Worm (Caenorhabditis elegans) whole organism, L1 larva: ENCODE measurements around the gene lgc-5.

Experiments used
- C16A3.4 ChIP-seq: fragments of 150-350 bp; optimal IDR thresholded peaks from 2 replicates; lab custom pipeline; 2014; ENCODE audit warnings: missing biosample characterization, missing genetic modification characterization
- Y116A8C.19 ChIP-seq: sonication (generic microtip); optimal IDR thresholded peaks from 2 replicates; lab custom pipeline; 2016; ENCODE audit warnings: missing compliant biosample characterization, missing genetic modification characterization, borderline replicate concordance
- aly-2 ChIP-seq: fragments of 150-350 bp; optimal IDR thresholded peaks from 2 replicates; lab custom pipeline; 2014; ENCODE audit warnings: missing biosample characterization, missing genetic modification characterization
- ama-1 ChIP-seq: fragments of 150-350 bp; optimal IDR thresholded peaks from 2 replicates; lab custom pipeline; 2014
- ceh-63 ChIP-seq: fragments of 200-800 bp; sonication (Bioruptor generic); optimal IDR thresholded peaks from 2 replicates; lab custom pipeline; 2018; ENCODE audit warnings: mild to moderate bottlenecking, missing genetic modification characterization, missing compliant biosample characterization
- ceh-82 ChIP-seq, 3 experiments: fragments of 150-350 bp in 1 of 3; sonication (generic microtip) in 2 of 3; optimal IDR thresholded peaks; 2 replicates each; lab custom pipeline; 2014 to 2017; ENCODE audit warnings: missing biosample characterization in 3 of 3, missing genetic modification characterization in 3 of 3
- dpl-1 ChIP-seq, 3 experiments: fragments of 150-350 bp in 2 of 3; sonication (generic microtip) in 1 of 3; optimal IDR thresholded peaks; 2 replicates each; lab custom pipeline; 2014 to 2017; ENCODE audit warnings: missing biosample characterization in 3 of 3, missing genetic modification characterization in 3 of 3, missing genetic modification reagents in 3 of 3
- dsc-1 ChIP-seq: sonication (generic microtip); optimal IDR thresholded peaks from 2 replicates; lab custom pipeline; 2016; ENCODE audit warnings: mild to moderate bottlenecking, missing genetic modification characterization, missing compliant biosample characterization
- efl-3 ChIP-seq: fragments of 200-800 bp; sonication (Bioruptor generic); optimal IDR thresholded peaks from 2 replicates; lab custom pipeline; 2018; ENCODE audit warnings: mild to moderate bottlenecking, missing genetic modification characterization, missing compliant biosample characterization
- egl-13 ChIP-seq: sonication (generic microtip); optimal IDR thresholded peaks from 2 replicates; lab custom pipeline; 2016; ENCODE audit warnings: missing genotype, missing genetic modification reagents, missing genetic modification characterization, missing compliant biosample characterization
- egl-27 ChIP-seq, 2 experiments: fragments of 150-350 bp in 1 of 2; sonication (generic microtip); optimal IDR thresholded peaks; 3 replicates each; lab custom pipeline; 2017 to 2018; ENCODE audit warnings: missing biosample characterization in 2 of 2, missing genetic modification characterization in 2 of 2, missing genetic modification reagents in 2 of 2
- elt-2 ChIP-seq: sonication (generic microtip); optimal IDR thresholded peaks from 2 replicates; lab custom pipeline; 2016; ENCODE audit warnings: missing genetic modification characterization, mild to moderate bottlenecking, inconsistent platforms, missing compliant biosample characterization, missing genetic modification reagents
- elt-3 ChIP-seq, 6 experiments: fragments of 150-350 bp in 1 of 6; sonication (generic microtip); optimal IDR thresholded peaks; 2 replicates each; lab custom pipeline; 2017 to 2018; ENCODE audit warnings: missing biosample characterization in 6 of 6, missing genetic modification characterization in 6 of 6, inconsistent platforms in 1 of 6
- ets-5 ChIP-seq: fragments of 200-800 bp; sonication (Bioruptor generic); IDR thresholded peaks from 2 replicates; pipeline ENCODE4 v1.3.6; 2022; ENCODE audit warnings: missing genetic modification characterization, missing compliant biosample characterization
- fkh-4 ChIP-seq: sonication (generic microtip); optimal IDR thresholded peaks from 2 replicates; lab custom pipeline; 2016; ENCODE audit warnings: missing compliant biosample characterization, missing genetic modification characterization, borderline replicate concordance
- fkh-8 ChIP-seq: sonication (generic microtip); optimal IDR thresholded peaks from 2 replicates; lab custom pipeline; 2016; ENCODE audit warnings: mild to moderate bottlenecking, missing genetic modification characterization, missing compliant biosample characterization
- fos-1 ChIP-seq: fragments of 150-350 bp; optimal IDR thresholded peaks from 2 replicates; lab custom pipeline; 2014; ENCODE audit warnings: missing biosample characterization, missing genetic modification characterization
- grh-1 ChIP-seq: fragments of 200-800 bp; sonication (Bioruptor generic); IDR thresholded peaks from 2 replicates; pipeline ENCODE4 v1.3.6; 2022; ENCODE audit warnings: missing genetic modification reagents, missing genetic modification characterization, missing compliant biosample characterization
- hlh-17 ChIP-seq: fragments of 200-800 bp; sonication (Bioruptor generic); optimal IDR thresholded peaks from 2 replicates; lab custom pipeline; 2018; ENCODE audit warnings: missing genetic modification characterization, mild to moderate bottlenecking, missing compliant biosample characterization, moderate library complexity, borderline replicate concordance
- hlh-4 ChIP-seq: sonication (generic microtip); optimal IDR thresholded peaks from 2 replicates; lab custom pipeline; 2016; ENCODE audit warnings: mild to moderate bottlenecking, missing genetic modification characterization, missing compliant biosample characterization
- irx-1 ChIP-seq: sonication (generic microtip); optimal IDR thresholded peaks from 2 replicates; lab custom pipeline; 2016; ENCODE audit warnings: missing genetic modification characterization, missing compliant biosample characterization
- isw-1 ChIP-seq: fragments of 200-800 bp; sonication (Bioruptor generic); IDR thresholded peaks from 2 replicates; pipeline ENCODE4 v1.3.6; 2022; ENCODE audit warnings: missing genetic modification characterization, missing compliant biosample characterization
- lin-13 ChIP-seq: fragments of 150-350 bp; optimal IDR thresholded peaks from 2 replicates; lab custom pipeline; 2014; ENCODE audit warnings: missing biosample characterization, missing genetic modification reagents, missing genetic modification characterization
- lin-15B ChIP-seq: fragments of 150-350 bp; sonication (generic microtip); optimal IDR thresholded peaks from 3 replicates; lab custom pipeline; 2014; ENCODE audit warnings: missing biosample characterization, missing genetic modification characterization
- lin-39 ChIP-seq: fragments of 150-350 bp; optimal IDR thresholded peaks from 2 replicates; lab custom pipeline; 2014; ENCODE audit warnings: missing biosample characterization, missing genetic modification reagents, missing genetic modification characterization
- lir-3 ChIP-seq: sonication (generic microtip); optimal IDR thresholded peaks from 2 replicates; lab custom pipeline; 2016; ENCODE audit warnings: mild to moderate bottlenecking, missing genetic modification characterization, moderate library complexity, missing compliant biosample characterization; ENCODE audit not compliant: poor library complexity
- lsy-2 ChIP-seq, 2 experiments: fragments of 150-350 bp; optimal IDR thresholded peaks; 2 replicates each; lab custom pipeline; 2014; ENCODE audit warnings: missing biosample characterization in 2 of 2, missing genetic modification characterization in 2 of 2
- mep-1 ChIP-seq: fragments of 150-350 bp; optimal IDR thresholded peaks from 2 replicates; lab custom pipeline; 2014; ENCODE audit warnings: missing biosample characterization, missing genetic modification characterization
- nhr-12 ChIP-seq: sonication (generic microtip); optimal IDR thresholded peaks from 2 replicates; lab custom pipeline; 2017; ENCODE audit warnings: missing biosample characterization, missing genetic modification characterization
- nhr-19 ChIP-seq: fragments of 200-800 bp; sonication (Bioruptor generic); conservative IDR thresholded peaks from 2 replicates; pipeline ENCODE4 v1.3.6; 2022; ENCODE audit warnings: missing genetic modification characterization, missing compliant biosample characterization
- nhr-20 ChIP-seq: sonication (generic microtip); optimal IDR thresholded peaks from 2 replicates; lab custom pipeline; 2016; ENCODE audit warnings: mild to moderate bottlenecking, missing genetic modification characterization, missing compliant biosample characterization
- nhr-76 ChIP-seq: sonication (generic microtip); optimal IDR thresholded peaks from 2 replicates; lab custom pipeline; 2017; ENCODE audit warnings: missing biosample characterization, missing genetic modification characterization
- nhr-84 ChIP-seq: sonication (generic microtip); optimal IDR thresholded peaks from 2 replicates; lab custom pipeline; 2017; ENCODE audit warnings: missing biosample characterization, missing genetic modification characterization
- nhr-85 ChIP-seq: sonication (generic microtip); peaks from one replicate; lab custom pipeline; 2016; ENCODE audit warnings: missing genetic modification characterization, inconsistent platforms, missing compliant biosample characterization
- nhr-90 ChIP-seq: sonication (generic microtip); optimal IDR thresholded peaks from 2 replicates; lab custom pipeline; 2016; ENCODE audit warnings: mild to moderate bottlenecking, missing genetic modification characterization, missing compliant biosample characterization; ENCODE audit not compliant: poor library complexity
- pag-3 ChIP-seq: sonication (generic microtip); optimal IDR thresholded peaks from 2 replicates; lab custom pipeline; 2017; ENCODE audit warnings: missing genetic modification characterization, mild to moderate bottlenecking, missing compliant biosample characterization, antibody characterized with exemption, borderline replicate concordance; ENCODE audit not compliant: insufficient read depth
- pax-3 ChIP-seq: fragments of 200-800 bp; sonication (Bioruptor generic); optimal IDR thresholded peaks from 2 replicates; lab custom pipeline; 2018; ENCODE audit warnings: mild to moderate bottlenecking, missing genetic modification characterization, moderate library complexity, missing compliant biosample characterization
- snu-23 ChIP-seq: sonication (generic microtip); optimal IDR thresholded peaks from 2 replicates; lab custom pipeline; 2016; ENCODE audit warnings: missing genetic modification characterization, missing compliant biosample characterization
- sox-4 ChIP-seq: sonication (generic microtip); optimal IDR thresholded peaks from 2 replicates; lab custom pipeline; 2016; ENCODE audit warnings: missing genetic modification characterization, missing compliant biosample characterization
- unc-130 ChIP-seq: fragments of 150-350 bp; optimal IDR thresholded peaks from 2 replicates; lab custom pipeline; 2017; ENCODE audit warnings: missing biosample characterization, missing genetic modification characterization, inconsistent platforms
- unc-62 ChIP-seq: fragments of 150-350 bp; optimal IDR thresholded peaks from 2 replicates; lab custom pipeline; 2014; ENCODE audit warnings: missing biosample characterization, missing genetic modification reagents, missing genetic modification characterization
- unc-98 ChIP-seq: fragments of 200-800 bp; sonication (Bioruptor generic); IDR thresholded peaks from 2 replicates; pipeline ENCODE4 v1.3.6; 2022; ENCODE audit warnings: missing genetic modification characterization, missing compliant biosample characterization
- xbp-1 ChIP-seq: sonication (generic microtip); optimal IDR thresholded peaks from 2 replicates; lab custom pipeline; 2016; ENCODE audit warnings: missing genetic modification characterization, missing compliant biosample characterization
- zag-1 ChIP-seq: fragments of 150-350 bp; optimal IDR thresholded peaks from 2 replicates; lab custom pipeline; 2014; ENCODE audit warnings: missing biosample characterization, missing genetic modification characterization
- zip-4 ChIP-seq: fragments of 200-800 bp; sonication (Bioruptor generic); optimal IDR thresholded peaks from 2 replicates; lab custom pipeline; 2018; ENCODE audit warnings: mild to moderate bottlenecking, missing genetic modification characterization, moderate library complexity, missing compliant biosample characterization
- ztf-11 ChIP-seq, 2 experiments: sonication (generic microtip); optimal IDR thresholded peaks; 2 replicates each; lab custom pipeline; 2016 to 2017; ENCODE audit warnings: missing genetic modification characterization in 2 of 2, missing biosample characterization in 1 of 2, missing compliant biosample characterization in 1 of 2
- ztf-4 ChIP-seq: fragments of 150-350 bp; optimal IDR thresholded peaks from 2 replicates; lab custom pipeline; 2014; ENCODE audit warnings: missing biosample characterization, missing genetic modification characterization

The lgc-5 gene

ce11 chrIV:8367887-8368286 is 25.4 kb downstream of the lgc-5 start:
- TF ChIP-seq dsc-1 (tag; lab: Kevin White, UChicago) (no peak), dpl-1 (GFP tag; optimal IDR thresholded peaks at IDR 0.05; lab: Kevin White, UChicago) (no peak), egl-27 (tag; optimal IDR thresholded peaks at IDR 0.05; lab: Kevin White, UChicago) (no peak), elt-2 (tag; lab: Kevin White, UChicago) (no peak), nhr-20 (tag; lab: Kevin White, UChicago) (no peak), nhr-84 (no peak), lsy-2 (tag; optimal IDR thresholded peaks at IDR 0.05; lab: Kevin White, UChicago) (no peak), snu-23 (no peak), fkh-8 (tag; lab: Kevin White, UChicago) (no peak), fos-1 (tag; lab: Kevin White, UChicago) (no peak), efl-3 (GFP tag; lab: Kevin White, UChicago) (no peak), ceh-82 (tag; optimal IDR thresholded peaks at IDR 0.05; lab: Kevin White, UChicago) (no peak)

DNA sequence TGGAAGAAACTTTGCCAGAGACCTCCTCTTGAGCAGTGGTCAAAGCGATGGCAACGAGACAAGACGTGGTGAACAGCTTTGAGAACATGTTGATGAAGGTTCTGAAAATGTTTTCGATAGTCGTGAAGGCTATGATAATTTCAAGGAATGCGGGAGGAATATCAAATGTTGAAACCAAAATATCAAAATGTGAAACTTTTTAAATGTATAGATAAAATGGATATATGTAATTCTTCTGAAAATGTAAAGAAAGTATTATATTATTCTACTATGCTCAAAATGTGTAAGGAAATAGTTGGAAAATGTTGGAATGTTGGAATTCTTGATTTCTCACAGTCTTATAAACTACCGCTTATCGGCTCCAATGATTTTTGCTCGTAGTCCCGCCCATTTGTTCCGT is 26.6 kb downstream of the lgc-5 start, which contains the start of gene D2096.6:
Gene D2096.6, minus strand, starts transcription at position 101 of the 400 bp plus-strand sequence.
- TF ChIP-seq pax-3 (tag; lab: Kevin White, UChicago): no peak
- no peak for TF ChIP-seq egl-27 (tag; optimal IDR thresholded peaks at IDR 0.05; lab: Kevin White, UChicago)
- TF ChIP-seq fos-1 (tag; lab: Kevin White, UChicago): no peak
- no peak for TF ChIP-seq nhr-90
- no peak for TF ChIP-seq lin-15B
- no peak for TF ChIP-seq unc-98 (GFP tag; lab: Robert Waterston, UW)
- TF ChIP-seq unc-130 (tag; lab: Kevin White, UChicago): no peak
- TF ChIP-seq sox-4: no peak

ce11 chrIV:8375381-8375780 is 32.9 kb downstream of the lgc-5 start:
- TF ChIP-seq hlh-4 (tag; lab: Kevin White, UChicago) (no peak), unc-98 (GFP tag; lab: Robert Waterston, UW) (no peak), aly-2 (tag; lab: Kevin White, UChicago) (peak; percentile 79), ztf-11 (tag; optimal IDR thresholded peaks at IDR 0.05; lab: Kevin White, UChicago) (peak in 1 of 2 experiments; percentile 27), lin-39 (tag; lab: Kevin White, UChicago) (no peak), lin-13 (GFP tag; lab: Kevin White, UChicago) (peak; percentile 80), zip-4 (peak; percentile 44), unc-62 (GFP tag; lab: Kevin White, UChicago) (no peak), irx-1 (peak; percentile 76), hlh-17 (GFP tag; lab: Kevin White, UChicago) (no peak), nhr-19 (peak; percentile 82), elt-3 (tag; optimal IDR thresholded peaks at IDR 0.05; lab: Kevin White, UChicago) (peak in 2 of 6 experiments; percentile 52 to 55), C16A3.4 (tag; lab: Kevin White, UChicago) (peak; percentile 87), grh-1 (GFP tag; lab: Robert Waterston, UW) (0 out of 2 replicates have a peak, but pooled peaks have one; percentile 11), ets-5 (GFP tag; lab: Robert Waterston, UW) (no peak), lir-3 (tag; lab: Kevin White, UChicago) (peak; percentile 61), xbp-1 (tag; lab: Kevin White, UChicago) (peak; percentile 85), lsy-2 (tag; optimal IDR thresholded peaks at IDR 0.05; lab: Kevin White, UChicago) (peak; percentile 77 to 87), isw-1 (GFP tag; lab: Robert Waterston, UW) (peak; percentile 48), sox-4 (peak; percentile 50), ceh-63 (GFP tag; lab: Kevin White, UChicago) (peak; percentile 37), Y116A8C.19 (tag; lab: Kevin White, UChicago) (no peak), ama-1 (lab: Kevin White, UChicago) (peak; percentile 88), pax-3 (tag; lab: Kevin White, UChicago) (peak; percentile 49), nhr-76 (tag; lab: Kevin White, UChicago) (no peak), mep-1 (tag; lab: Kevin White, UChicago) (peak; percentile 94), zag-1 (tag; lab: Kevin White, UChicago) (no peak), egl-13 (tag; lab: Kevin White, UChicago) (peak; percentile 55), nhr-12 (tag; lab: Kevin White, UChicago) (no peak), efl-3 (GFP tag; lab: Kevin White, UChicago) (no peak), lin-15B (peak; percentile 32), nhr-85 (peak; percentile 81), ztf-4 (tag; lab: Kevin White, UChicago) (peak; percentile 53), pag-3 (tag; lab: Kevin White, UChicago) (no peak), dpl-1 (GFP tag; optimal IDR thresholded peaks at IDR 0.05; lab: Kevin White, UChicago) (peak; percentile 59 to 67 (median 65)), fkh-4 (tag; lab: Kevin White, UChicago) (no peak)
